Worm (Caenorhabditis elegans) whole organism, L2 larva: ENCODE results near the gene C18E9.8.

ENCODE experiments used
- ama-1 ChIP-seq: fragments of 150-350 bp; optimal IDR thresholded peaks from 2 replicates; lab custom pipeline; 2018; ENCODE audit warnings: inconsistent platforms
- blmp-1 ChIP-seq: sonication (generic microtip); optimal IDR thresholded peaks from 2 replicates; lab custom pipeline; 2017; ENCODE audit warnings: missing genetic modification characterization, mild to moderate bottlenecking, missing compliant biosample characterization, antibody characterized with exemption, moderate library complexity; ENCODE audit not compliant: insufficient read depth
- elt-3 ChIP-seq: sonication (generic microtip); optimal IDR thresholded peaks from 2 replicates; lab custom pipeline; 2017; ENCODE audit warnings: missing biosample characterization, missing genetic modification characterization
- lsy-2 ChIP-seq, 2 experiments: fragments of 150-350 bp in 1 of 2; sonication (generic microtip) in 1 of 2; optimal IDR thresholded peaks; 2 replicates each; lab custom pipeline; 2014 to 2017; ENCODE audit warnings: missing biosample characterization in 2 of 2, missing genetic modification characterization in 2 of 2
- nhr-21 ChIP-seq: fragments of 150-350 bp; optimal IDR thresholded peaks from 2 replicates; lab custom pipeline; 2014; ENCODE audit warnings: missing biosample characterization, missing genetic modification characterization
- nhr-77 ChIP-seq: fragments of 150-350 bp; optimal IDR thresholded peaks from 2 replicates; lab custom pipeline; 2014; ENCODE audit warnings: missing biosample characterization, missing genetic modification characterization
- unc-39 ChIP-seq: fragments of 150-350 bp; optimal IDR thresholded peaks from 2 replicates; lab custom pipeline; 2014; ENCODE audit warnings: missing biosample characterization, missing genetic modification characterization
- ztf-11 ChIP-seq: sonication (generic microtip); optimal IDR thresholded peaks from 2 replicates; lab custom pipeline; 2017; ENCODE audit warnings: missing biosample characterization, missing genetic modification characterization
- ztf-4 ChIP-seq: fragments of 150-350 bp; optimal IDR thresholded peaks from 2 replicates; lab custom pipeline; 2014; ENCODE audit warnings: missing biosample characterization, missing genetic modification characterization

- TF ChIP-seq ztf-11 (tag; lab: Kevin White, UChicago) (no peak), ama-1 (lab: Kevin White, UChicago) (no peak), nhr-77 (tag; lab: Kevin White, UChicago) (no peak), nhr-21 (tag; lab: Kevin White, UChicago) (no peak), lsy-2 (tag; optimal IDR thresholded peaks at IDR 0.05; lab: Kevin White, UChicago) (no peak), unc-39 (tag; lab: Kevin White, UChicago) (no peak), blmp-1 (tag; lab: Kevin White, UChicago) (no peak), elt-3 (no peak), ztf-4 (tag; lab: Kevin White, UChicago) (no peak)
These were observed 17.2 kb upstream of the C18E9.8 start, which contains the start of gene F44G4.7 for ce11 chrII:9005067-9005466.
